Worm (Caenorhabditis elegans) whole organism, midembryonic: ENCODE measurements around the gene tsp-13.

Source experiments
- T22C8.4 ChIP-seq: fragments of 200-800 bp; sonication (Bioruptor generic); IDR thresholded peaks from 2 replicates; pipeline ENCODE4 v1.3.6; 2022; ENCODE audit warnings: missing genetic modification characterization, missing compliant biosample characterization
- cog-1 ChIP-seq: sonication (generic microtip); optimal IDR thresholded peaks from 2 replicates; lab custom pipeline; 2016; ENCODE audit warnings: missing genetic modification characterization, missing compliant biosample characterization
- flt-1 ChIP-seq: fragments of 200-800 bp; sonication (Bioruptor generic); IDR thresholded peaks from 2 replicates; pipeline ENCODE4 v1.3.6; 2022; ENCODE audit warnings: missing genetic modification characterization, missing compliant biosample characterization
- klf-2 ChIP-seq: fragments of 200-800 bp; sonication (Bioruptor generic); conservative IDR thresholded peaks from 2 replicates; pipeline ENCODE4 v1.3.6; 2022; ENCODE audit warnings: missing genetic modification reagents, missing genetic modification characterization, missing compliant biosample characterization
- med-1 ChIP-seq: sonication (generic microtip); optimal IDR thresholded peaks from 2 replicates; lab custom pipeline; 2017; ENCODE audit warnings: missing genetic modification characterization, mild to moderate bottlenecking, missing compliant biosample characterization, antibody characterized with exemption, missing genetic modification reagents; ENCODE audit not compliant: insufficient read depth
- ref-1 ChIP-seq: fragments of 200-800 bp; sonication (Bioruptor generic); conservative IDR thresholded peaks from 2 replicates; pipeline ENCODE4 v1.3.6; 2022; ENCODE audit warnings: missing genetic modification reagents, missing genetic modification characterization, missing compliant biosample characterization
- tab-1 ChIP-seq: fragments of 200-800 bp; sonication (Bioruptor generic); IDR thresholded peaks from 2 replicates; pipeline ENCODE4 v1.3.6; 2022; ENCODE audit warnings: missing genetic modification characterization, missing compliant biosample characterization
- ztf-23 ChIP-seq: fragments of 200-800 bp; sonication (Bioruptor generic); IDR thresholded peaks from 2 replicates; pipeline ENCODE4 v1.3.6; 2022; ENCODE audit warnings: missing genetic modification reagents, missing genetic modification characterization, missing compliant biosample characterization

DNA sequence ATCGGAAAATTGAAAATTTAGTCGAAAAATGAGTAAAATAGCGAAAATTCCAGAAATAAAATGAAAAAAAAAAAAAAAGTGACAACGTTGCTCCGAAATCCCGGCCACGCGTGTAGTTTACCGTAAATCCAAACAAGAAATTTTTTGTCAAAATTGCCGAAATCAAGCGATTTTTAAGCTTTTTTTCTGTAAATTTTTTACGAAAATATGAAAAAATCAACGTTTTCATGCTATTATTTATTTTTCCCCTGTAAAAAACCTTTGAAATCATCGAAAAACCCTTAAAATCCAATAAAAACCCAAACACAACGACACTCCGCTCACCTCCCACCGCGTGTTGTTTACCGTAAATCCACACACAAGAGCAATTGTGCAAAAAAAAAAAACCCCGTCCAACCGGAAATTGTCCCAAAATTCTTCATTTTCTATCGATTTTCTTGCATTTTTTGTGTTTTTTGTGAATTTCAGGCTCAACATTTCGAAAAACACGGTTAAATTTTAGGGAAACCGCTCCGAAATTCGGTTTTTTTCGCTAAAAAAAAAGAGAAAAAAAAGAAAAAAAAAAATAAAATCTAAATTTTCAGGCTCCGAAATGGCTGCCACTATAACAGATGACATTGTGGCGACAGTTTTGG lies 36.2 kb downstream of the tsp-13 start, which contains the start of the genes Y39B6A.3 and pph-5:
- no peak for TF ChIP-seq med-1 (GFP tag; lab: Kevin White, UChicago)
- no peak for TF ChIP-seq ref-1 (GFP tag; lab: Robert Waterston, UW)
- no peak for TF ChIP-seq T22C8.4 (GFP tag; lab: Robert Waterston, UW)
- no peak for TF ChIP-seq flt-1 (GFP tag; lab: Robert Waterston, UW)
- no peak for TF ChIP-seq cog-1
- TF ChIP-seq ztf-23: no peak
- TF ChIP-seq klf-2: no peak
- no peak for TF ChIP-seq tab-1 (GFP tag; lab: Robert Waterston, UW)
